Worm (Caenorhabditis elegans): ENCODE results near the gene C08F8.3.

- TF ChIP-seq nhr-237 (tag; optimal IDR thresholded peaks at IDR 0.05) (no peak), nhr-6 (tag; optimal IDR thresholded peaks at IDR 0.05) (no peak), unc-55 (GFP tag; optimal IDR thresholded peaks at IDR 0.05) (no peak), peb-1 (tag; optimal IDR thresholded peaks at IDR 0.05) (no peak), nhr-129 (tag; optimal IDR thresholded peaks at IDR 0.05) (no peak), unc-62 (GFP tag; optimal IDR thresholded peaks at IDR 0.05) (no peak), fos-1 (tag; optimal IDR thresholded peaks at IDR 0.05) (no peak), unc-39 (tag; optimal IDR thresholded peaks at IDR 0.05) (no peak), egl-27 (tag; optimal IDR thresholded peaks at IDR 0.05) (no peak), ztf-11 (tag; optimal IDR thresholded peaks at IDR 0.05) (no peak)
Observed at ce11 chrIV:11145929-11146339, 8.9 kb upstream of the C08F8.3 start.

All from whole organism, L2 larva.